Worm (Caenorhabditis elegans) whole organism, mixed stage, embryonic: Measurements from ENCODE around the gene ccdc-55.

Source experiments
- M03D4.4 ChIP-seq: sonication (generic microtip); optimal IDR thresholded peaks from 2 replicates; lab custom pipeline; 2017; ENCODE audit warnings: mild to moderate bottlenecking, missing genetic modification characterization, missing compliant biosample characterization
- bed-3 ChIP-seq: fragments of 200-800 bp; sonication (Bioruptor generic); optimal IDR thresholded peaks from 3 replicates; lab custom pipeline; 2018; ENCODE audit warnings: mild to moderate bottlenecking, missing genetic modification characterization, moderate library complexity, missing compliant biosample characterization
- blmp-1 ChIP-seq: fragments of 150-350 bp; optimal IDR thresholded peaks from 2 replicates; lab custom pipeline; 2014; ENCODE audit warnings: missing biosample characterization, missing genetic modification characterization
- ceh-39 ChIP-seq: fragments of 150-350 bp; optimal IDR thresholded peaks from 2 replicates; lab custom pipeline; 2014; ENCODE audit warnings: missing biosample characterization, missing genetic modification characterization
- ceh-43 ChIP-seq: fragments of 200-800 bp; sonication (Bioruptor generic); optimal IDR thresholded peaks from 2 replicates; lab custom pipeline; 2018; ENCODE audit warnings: mild to moderate bottlenecking, missing genetic modification characterization, moderate library complexity, missing compliant biosample characterization
- ceh-83 ChIP-seq: fragments of 200-800 bp; sonication (Bioruptor generic); optimal IDR thresholded peaks from 2 replicates; lab custom pipeline; 2018; ENCODE audit warnings: mild to moderate bottlenecking, missing genetic modification characterization, missing compliant biosample characterization
- ces-1 ChIP-seq: fragments of 150-350 bp; optimal IDR thresholded peaks from 2 replicates; lab custom pipeline; 2014; ENCODE audit warnings: missing biosample characterization, missing genetic modification reagents, missing genetic modification characterization
- cnd-1 ChIP-seq: fragments of 200-800 bp; sonication (Bioruptor generic); optimal IDR thresholded peaks from 2 replicates; lab custom pipeline; 2018; ENCODE audit warnings: mild to moderate bottlenecking, missing genetic modification characterization, missing compliant biosample characterization
- drap-1 ChIP-seq: fragments of 200-800 bp; sonication (Bioruptor generic); optimal IDR thresholded peaks from 3 replicates; lab custom pipeline; 2018; ENCODE audit warnings: mild to moderate bottlenecking, missing genetic modification characterization, missing compliant biosample characterization
- elt-1 ChIP-seq: sonication (generic microtip); optimal IDR thresholded peaks from 2 replicates; lab custom pipeline; 2017; ENCODE audit warnings: missing genetic modification characterization, mild to moderate bottlenecking, missing compliant biosample characterization, antibody characterized with exemption, moderate library complexity, borderline replicate concordance; ENCODE audit not compliant: insufficient read depth
- elt-3 ChIP-seq: fragments of 150-350 bp; optimal IDR thresholded peaks from 2 replicates; lab custom pipeline; 2014; ENCODE audit warnings: missing biosample characterization, missing genetic modification characterization
- flh-1 ChIP-seq: fragments of 200-800 bp; sonication (Bioruptor generic); optimal IDR thresholded peaks from 2 replicates; lab custom pipeline; 2018; ENCODE audit warnings: mild to moderate bottlenecking, missing genetic modification characterization, moderate library complexity, missing compliant biosample characterization
- ham-2 ChIP-seq: fragments of 200-800 bp; sonication (Bioruptor generic); optimal IDR thresholded peaks from 2 replicates; lab custom pipeline; 2018; ENCODE audit warnings: mild to moderate bottlenecking, missing genetic modification characterization, missing compliant biosample characterization
- hlh-1 ChIP-seq: fragments of 150-350 bp; optimal IDR thresholded peaks from 2 replicates; lab custom pipeline; 2014; ENCODE audit warnings: missing biosample characterization, missing genetic modification reagents, missing genetic modification characterization
- lin-13 ChIP-seq: fragments of 150-350 bp; optimal IDR thresholded peaks from 2 replicates; lab custom pipeline; 2014; ENCODE audit warnings: missing biosample characterization, missing genetic modification characterization
- lin-32 ChIP-seq: fragments of 200-800 bp; sonication (Bioruptor generic); optimal IDR thresholded peaks from 2 replicates; lab custom pipeline; 2018; ENCODE audit warnings: mild to moderate bottlenecking, missing genetic modification characterization, missing compliant biosample characterization
- mab-5 ChIP-seq: fragments of 150-350 bp; optimal IDR thresholded peaks from 2 replicates; lab custom pipeline; 2014; ENCODE audit warnings: missing biosample characterization, missing genetic modification characterization
- mep-1 ChIP-seq: fragments of 150-350 bp; optimal IDR thresholded peaks from 2 replicates; lab custom pipeline; 2017; ENCODE audit warnings: missing biosample characterization, missing genetic modification reagents, missing genetic modification characterization, inconsistent platforms
- mls-2 ChIP-seq: sonication (generic microtip); optimal IDR thresholded peaks from 2 replicates; lab custom pipeline; 2016; ENCODE audit warnings: mild to moderate bottlenecking, missing genetic modification characterization, moderate library complexity, missing compliant biosample characterization
- nhr-12 ChIP-seq: fragments of 150-350 bp; optimal IDR thresholded peaks from 2 replicates; lab custom pipeline; 2014; ENCODE audit warnings: missing biosample characterization, missing genetic modification characterization
- nhr-2 ChIP-seq: fragments of 150-350 bp; optimal IDR thresholded peaks from 2 replicates; lab custom pipeline; 2014; ENCODE audit warnings: missing biosample characterization, missing genetic modification characterization
- nhr-237 ChIP-seq: fragments of 150-350 bp; optimal IDR thresholded peaks from 2 replicates; lab custom pipeline; 2014; ENCODE audit warnings: missing biosample characterization, missing genetic modification characterization
- nhr-28 ChIP-seq: fragments of 150-350 bp; optimal IDR thresholded peaks from 2 replicates; lab custom pipeline; 2014; ENCODE audit warnings: missing biosample characterization, missing genetic modification characterization
- pha-4 ChIP-seq: fragments of 150-350 bp; optimal IDR thresholded peaks from 2 replicates; lab custom pipeline; 2018; ENCODE audit warnings: missing biosample characterization, missing genetic modification reagents, missing genetic modification characterization
- sem-2 ChIP-seq: fragments of 200-800 bp; sonication (Bioruptor generic); optimal IDR thresholded peaks from 2 replicates; lab custom pipeline; 2018; ENCODE audit warnings: mild to moderate bottlenecking, missing genetic modification characterization, missing compliant biosample characterization
- sptf-1 ChIP-seq: sonication (generic microtip); optimal IDR thresholded peaks from 2 replicates; lab custom pipeline; 2017; ENCODE audit warnings: mild to moderate bottlenecking, missing genetic modification characterization, moderate library complexity, missing compliant biosample characterization
- tbx-8 ChIP-seq: fragments of 200-800 bp; sonication (Bioruptor generic); optimal IDR thresholded peaks from 2 replicates; lab custom pipeline; 2018; ENCODE audit warnings: mild to moderate bottlenecking, missing genetic modification characterization, moderate library complexity, missing compliant biosample characterization
- unc-120 ChIP-seq: sonication (generic microtip); optimal IDR thresholded peaks from 2 replicates; lab custom pipeline; 2017; ENCODE audit warnings: missing genetic modification characterization, missing compliant biosample characterization; ENCODE audit not compliant: poor library complexity, severe bottlenecking
- unc-39 ChIP-seq: fragments of 150-350 bp; optimal IDR thresholded peaks from 2 replicates; lab custom pipeline; 2014; ENCODE audit warnings: missing biosample characterization, missing genetic modification characterization
- unc-62 ChIP-seq: fragments of 150-350 bp; optimal IDR thresholded peaks from 2 replicates; lab custom pipeline; 2014; ENCODE audit warnings: missing biosample characterization, missing genetic modification reagents, missing genetic modification characterization
- zip-8 ChIP-seq: fragments of 150-350 bp; optimal IDR thresholded peaks from 2 replicates; lab custom pipeline; 2014; ENCODE audit warnings: missing biosample characterization, missing genetic modification characterization
- ztf-11 ChIP-seq: fragments of 150-350 bp; optimal IDR thresholded peaks from 2 replicates; lab custom pipeline; 2014; ENCODE audit warnings: missing biosample characterization, missing genetic modification characterization

Gene ccdc-55

ce11 chrIII:4168665-4169064 is at the start of gene ccdc-55:
Gene ccdc-55, minus strand, starts transcription at chrIII:4168765.
- TF ChIP-seq ztf-11: no peak
- no peak for TF ChIP-seq lin-13 (tag; lab: Kevin White, UChicago)
- no peak for TF ChIP-seq pha-4 (tag; lab: Kevin White, UChicago)
- TF ChIP-seq hlh-1 (tag; lab: Kevin White, UChicago): no peak
- TF ChIP-seq zip-8 (tag; lab: Kevin White, UChicago): no peak
- no peak for TF ChIP-seq mab-5 (tag; lab: Kevin White, UChicago)
- TF ChIP-seq ham-2: no peak
- no peak for TF ChIP-seq lin-32
- no peak for TF ChIP-seq ceh-39 (tag; lab: Kevin White, UChicago)
- TF ChIP-seq ces-1 (GFP tag; lab: Kevin White, UChicago): no peak
- TF ChIP-seq mls-2: no peak
- TF ChIP-seq flh-1 (GFP tag; lab: Kevin White, UChicago): no peak
- no peak for TF ChIP-seq unc-120 (tag; lab: Kevin White, UChicago)
- TF ChIP-seq nhr-2 (tag; lab: Kevin White, UChicago): no peak
- no peak for TF ChIP-seq sptf-1
- no peak for TF ChIP-seq nhr-28 (tag; lab: Kevin White, UChicago)
- no peak for TF ChIP-seq sem-2
- TF ChIP-seq M03D4.4: no peak

- TF ChIP-seq elt-3 (no peak), tbx-8 (no peak), lin-32 (no peak), mls-2 (no peak), M03D4.4 (no peak), mab-5 (tag; lab: Kevin White, UChicago) (no peak)
Measured at ce11 chrIII:4210661-4211060, 42.1 kb upstream of the ccdc-55 start.

- TF ChIP-seq hlh-1 (tag; lab: Kevin White, UChicago): no peak
- no peak for TF ChIP-seq ces-1 (GFP tag; lab: Kevin White, UChicago)
- no peak for TF ChIP-seq flh-1 (GFP tag; lab: Kevin White, UChicago)
- TF ChIP-seq M03D4.4: no peak
- TF ChIP-seq unc-62 (GFP tag; lab: Kevin White, UChicago): no peak
- no peak for TF ChIP-seq sem-2
- TF ChIP-seq ztf-11: no peak
- no peak for TF ChIP-seq unc-39 (tag; lab: Kevin White, UChicago)
- TF ChIP-seq ceh-43 (GFP tag; lab: Kevin White, UChicago): no peak
- TF ChIP-seq tbx-8: no peak
- TF ChIP-seq drap-1 (GFP tag; lab: Kevin White, UChicago): no peak
- TF ChIP-seq nhr-237 (tag; lab: Kevin White, UChicago): no peak
- TF ChIP-seq, all 35 proteins: peak for 0
Measured at ce11 chrIII:4209188-4209587, 40.6 kb upstream of the ccdc-55 start, which contains the start of gene phlp-2. Gene phlp-2, plus strand, starts transcription at chrIII:4209488.

ce11 chrIII:4208210-4208609 is 39.6 kb upstream of the ccdc-55 start:
- no peak for TF ChIP-seq ztf-11
- no peak for TF ChIP-seq hlh-1 (tag; lab: Kevin White, UChicago)
- TF ChIP-seq drap-1 (GFP tag; lab: Kevin White, UChicago): no peak
- no peak for TF ChIP-seq nhr-237 (tag; lab: Kevin White, UChicago)
- no peak for TF ChIP-seq blmp-1 (tag; lab: Kevin White, UChicago)
- no peak for TF ChIP-seq M03D4.4
- no peak for TF ChIP-seq ceh-83 (GFP tag; lab: Kevin White, UChicago)
- TF ChIP-seq sem-2: no peak
- no peak for TF ChIP-seq lin-32
- no peak for TF ChIP-seq elt-1 (tag; lab: Kevin White, UChicago)
- no peak for TF ChIP-seq ham-2
- TF ChIP-seq unc-120 (tag; lab: Kevin White, UChicago): no peak

- no peak for TF ChIP-seq ces-1 (GFP tag; lab: Kevin White, UChicago)
- TF ChIP-seq unc-62 (GFP tag; lab: Kevin White, UChicago): peak; percentile 13
- TF ChIP-seq, all 35 proteins: peak for 1
Measured at ce11 chrIII:4205751-4206327, 37.3 kb upstream of the ccdc-55 start, which contains the start of gene R74.8. Gene R74.8, plus strand, starts transcription at chrIII:4206277.

- TF ChIP-seq lin-13 (tag; lab: Kevin White, UChicago) (no peak), cnd-1 (tag; lab: Kevin White, UChicago) (no peak), sem-2 (no peak), unc-39 (tag; lab: Kevin White, UChicago) (no peak), pha-4 (tag; lab: Kevin White, UChicago) (no peak), mep-1 (tag; lab: Kevin White, UChicago) (no peak), nhr-12 (tag; lab: Kevin White, UChicago) (no peak), elt-3 (no peak), M03D4.4 (no peak), ham-2 (no peak), ceh-43 (GFP tag; lab: Kevin White, UChicago) (no peak), bed-3 (GFP tag; lab: Kevin White, UChicago) (no peak), sptf-1 (no peak), elt-1 (tag; lab: Kevin White, UChicago) (no peak), flh-1 (GFP tag; lab: Kevin White, UChicago) (no peak)
- TF ChIP-seq, all 35 proteins: peak for 0
Measured at ce11 chrIII:4204964-4205363, 36.4 kb upstream of the ccdc-55 start.
